Worm (Caenorhabditis elegans): ENCODE results near the gene T16G12.9.
A peak's percentile ranks its signal among the peaks of the same experiment; 100 is the strongest.

Gene T16G12.9

ce11 chrIII:10064140-10064539 lies 13.9 kb downstream of the T16G12.9 start, which contains the start of gene ekl-6 (continued):
- TF ChIP-seq dpl-1 (GFP tag; optimal IDR thresholded peaks at IDR 0.05), result peak; percentile 68
- no peak for TF ChIP-seq ztf-11 (tag; optimal IDR thresholded peaks at IDR 0.05)
- no peak for TF ChIP-seq lin-39 (tag; optimal IDR thresholded peaks at IDR 0.05)
- TF ChIP-seq Y105C5A.15 (GFP tag; IDR thresholded peaks at IDR 0.05), result no peak
- TF ChIP-seq nhr-28 (tag; optimal IDR thresholded peaks at IDR 0.05), result no peak
- TF ChIP-seq mes-2 (tag; optimal IDR thresholded peaks at IDR 0.05; ENCODE audit: poor library complexity, severe bottlenecking), result peak; percentile 98
- no peak for TF ChIP-seq ztf-7 (tag; optimal IDR thresholded peaks at IDR 0.05)
- TF ChIP-seq F10B5.3 (tag; optimal IDR thresholded peaks at IDR 0.05), result no peak

- no peak for TF ChIP-seq ces-1 (GFP tag; optimal IDR thresholded peaks at IDR 0.05)
These were observed 17.5 kb downstream of the T16G12.9 start, which contains the start of gene T16G12.13 for ce11 chrIII:10060573-10060972. TSS of gene T16G12.13 (plus strand) at chrIII:10060865.

- no peak for TF ChIP-seq pha-4 (GFP tag; IDR thresholded peaks at IDR 0.05)
- no peak for TF ChIP-seq pha-4 (tag; optimal IDR thresholded peaks at IDR 0.05)
- no peak for TF ChIP-seq F26F4.8 (GFP tag; conservative IDR thresholded peaks at IDR 0.05)
- TF ChIP-seq unc-62 (GFP tag; optimal IDR thresholded peaks at IDR 0.05 in 1 of 2), result no peak
- no peak for TF ChIP-seq unc-62 (tag; optimal IDR thresholded peaks at IDR 0.05)
- no peak for TF ChIP-seq saeg-2 (GFP tag; IDR thresholded peaks at IDR 0.05)
- no peak for TF ChIP-seq lir-3 (tag; optimal IDR thresholded peaks at IDR 0.05)
- no peak for TF ChIP-seq lsy-2 (tag; optimal IDR thresholded peaks at IDR 0.05)
- TF ChIP-seq nhr-111 (GFP tag; optimal IDR thresholded peaks at IDR 0.05), result no peak
- TF ChIP-seq skn-1 (tag; optimal IDR thresholded peaks at IDR 0.05), result no peak
- TF ChIP-seq T26A8.4 (GFP tag; IDR thresholded peaks at IDR 0.05), result no peak
- TF ChIP-seq dpl-1 (GFP tag; optimal IDR thresholded peaks at IDR 0.05), result no peak
- no peak for TF ChIP-seq aly-2 (tag; optimal IDR thresholded peaks at IDR 0.05)
- TF ChIP-seq rbr-2 (tag; optimal IDR thresholded peaks at IDR 0.05), result no peak
- TF ChIP-seq D1046.2 (GFP tag; IDR thresholded peaks at IDR 0.05), result no peak
- no peak for TF ChIP-seq nhr-42 (GFP tag; IDR thresholded peaks at IDR 0.05)
- TF ChIP-seq nhr-11 (tag; optimal IDR thresholded peaks at IDR 0.05), result no peak
- no peak for TF ChIP-seq mep-1 (tag; optimal IDR thresholded peaks at IDR 0.05)
These were observed 19.0 kb downstream of the T16G12.9 start, which contains the start of gene T16G12.8 for ce11 chrIII:10059002-10059401. TSS of gene T16G12.8 (plus strand) at chrIII:10059302.

- peak in 1 of 2 experiments; percentile 11 for TF ChIP-seq unc-62 (GFP tag; optimal IDR thresholded peaks at IDR 0.05 in 1 of 2)
- TF ChIP-seq unc-62 (tag; optimal IDR thresholded peaks at IDR 0.05), result no peak
- TF ChIP-seq F44E2.7 (GFP tag; IDR thresholded peaks at IDR 0.05), result no peak
These were observed 20.5 kb downstream of the T16G12.9 start, which contains the start of gene T16G12.4 for ce11 chrIII:10057518-10057917. TSS of gene T16G12.4 (plus strand) at chrIII:10057818.

ce11 chrIII:10056033-10056432 lies 22.0 kb downstream of the T16G12.9 start, which contains the start of gene T16G12.10:
TSS of gene T16G12.10 (minus strand) at chrIII:10056133.
- TF ChIP-seq lin-1 (GFP tag; IDR thresholded peaks at IDR 0.05) (no peak), egl-43 (GFP tag; IDR thresholded peaks at IDR 0.05) (no peak), unc-39 (tag; optimal IDR thresholded peaks at IDR 0.05) (no peak), hlh-30 (tag; optimal IDR thresholded peaks at IDR 0.05; ENCODE audit: insufficient read depth) (no peak), Y5F2A.4 (GFP tag; optimal IDR thresholded peaks at IDR 0.05) (no peak), lin-15B (tag; optimal IDR thresholded peaks at IDR 0.05) (no peak), nhr-48 (tag; optimal IDR thresholded peaks at IDR 0.05) (no peak), dmd-9 (GFP tag; IDR thresholded peaks at IDR 0.05) (no peak)
